Fruit fly (Drosophila melanogaster) whole organism, embryonic: ENCODE results near the gene CG33654.

Experiments used
- Adf1 ChIP-seq: fragments of 200-800 bp; sonication (Bioruptor generic); IDR thresholded peaks from 2 replicates; pipeline ENCODE4 v1.3.6; 2022; ENCODE audit warnings: missing biosample characterization, missing genetic modification characterization
- Asciz ChIP-seq: fragments of 200-800 bp; sonication (Bioruptor generic); optimal IDR thresholded peaks from 2 replicates; lab custom pipeline; 2017; ENCODE audit warnings: missing biosample characterization, mild to moderate bottlenecking, missing genetic modification characterization, missing genetic modification reagents
- Atf-2 ChIP-seq: fragments of 200-800 bp; sonication (Bioruptor generic); optimal IDR thresholded peaks from 2 replicates; lab custom pipeline; 2016; ENCODE audit warnings: missing biosample characterization, missing genetic modification characterization
- Atf6 ChIP-seq: fragments of 200-800 bp; sonication (Bioruptor generic); IDR thresholded peaks from 2 replicates; pipeline ENCODE4 v1.3.6; 2022; ENCODE audit warnings: missing biosample characterization, missing genetic modification characterization
- Awh ChIP-seq: fragments of 200-800 bp; sonication (Bioruptor generic); IDR thresholded peaks from 2 replicates; pipeline ENCODE4, ENCODE4 v1.3.6; 2022; ENCODE audit warnings: missing biosample characterization, missing genetic modification characterization
- Bdp1 ChIP-seq: fragments of 200-800 bp; sonication (Bioruptor generic); optimal IDR thresholded peaks from 3 replicates; lab custom pipeline; 2016; ENCODE audit warnings: missing biosample characterization, missing genetic modification characterization
- CG11398 ChIP-seq: fragments of 200-800 bp; sonication (Bioruptor generic); optimal IDR thresholded peaks from 2 replicates; lab custom pipeline; 2016; ENCODE audit warnings: missing biosample characterization, missing genetic modification characterization
- CG12155 ChIP-seq: fragments of 200-800 bp; sonication (Bioruptor generic); optimal IDR thresholded peaks from 3 replicates; lab custom pipeline; 2016; ENCODE audit warnings: missing biosample characterization, missing genetic modification characterization
- CG15011 ChIP-seq: fragments of 200-800 bp; sonication (Bioruptor generic); optimal IDR thresholded peaks from 3 replicates; lab custom pipeline; 2018; ENCODE audit warnings: missing biosample characterization, mild to moderate bottlenecking, missing genetic modification characterization
- CG34422 ChIP-seq: fragments of 200-800 bp; sonication (Bioruptor generic); IDR thresholded peaks from 3 replicates; pipeline ENCODE4 v1.3.6; 2022; ENCODE audit warnings: missing biosample characterization, missing genetic modification characterization
- CG6272 ChIP-seq: fragments of 200-800 bp; sonication (Bioruptor generic); IDR thresholded peaks from 2 replicates; pipeline ENCODE4 v1.3.6; 2022; ENCODE audit warnings: missing biosample characterization, missing genetic modification characterization
- CG6765 ChIP-seq: fragments of 200-800 bp; sonication (Bioruptor generic); optimal IDR thresholded peaks from 3 replicates; lab custom pipeline; 2017; ENCODE audit warnings: missing biosample characterization, mild to moderate bottlenecking, missing genetic modification characterization
- CG7786 ChIP-seq: fragments of 200-800 bp; sonication (Bioruptor generic); optimal IDR thresholded peaks from 2 replicates; lab custom pipeline; 2016; ENCODE audit warnings: missing biosample characterization, missing genetic modification characterization
- CG7987 ChIP-seq: fragments of 200-800 bp; sonication (Bioruptor generic); optimal IDR thresholded peaks from 2 replicates; lab custom pipeline; 2018; ENCODE audit warnings: missing biosample characterization, mild to moderate bottlenecking, missing genetic modification characterization, moderate library complexity
- CG9817 ChIP-seq: fragments of 200-800 bp; sonication (Bioruptor generic); optimal IDR thresholded peaks from 2 replicates; lab custom pipeline; 2018; ENCODE audit warnings: missing biosample characterization, mild to moderate bottlenecking, missing genetic modification characterization, moderate library complexity
- Dek ChIP-seq: fragments of 200-800 bp; sonication (Bioruptor generic); optimal IDR thresholded peaks from 3 replicates; lab custom pipeline; 2019; ENCODE audit warnings: missing biosample characterization, mild to moderate bottlenecking, missing genetic modification characterization, moderate library complexity
- Dfd ChIP-seq, 2 experiments: fragments of >200 bp; optimal IDR thresholded peaks; 2 replicates each; lab custom pipeline; 2017; ENCODE audit warnings: missing biosample characterization in 2 of 2, missing genetic modification characterization in 2 of 2
- Dip2 ChIP-seq: fragments of 200-800 bp; sonication (Bioruptor generic); IDR thresholded peaks from 2 replicates; pipeline ENCODE4 v1.3.6; 2022; ENCODE audit warnings: missing biosample characterization, missing genetic modification characterization
- E2f1 ChIP-seq: fragments of 200-800 bp; sonication (Bioruptor generic); IDR thresholded peaks from 2 replicates; pipeline ENCODE4 v1.3.6; 2022; ENCODE audit warnings: missing biosample characterization, missing genetic modification characterization
- Hr51 ChIP-seq, 2 experiments: fragments of 200-800 bp; sonication (Bioruptor generic); optimal IDR thresholded peaks; 2 replicates in 1 of 2; 3 replicates in 1 of 2; lab custom pipeline; 2016 to 2018; ENCODE audit warnings: missing biosample characterization in 2 of 2, missing genetic modification characterization in 2 of 2, mild to moderate bottlenecking in 1 of 2, moderate library complexity in 1 of 2
- Nf-YC ChIP-seq: fragments of 200-800 bp; optimal IDR thresholded peaks from 3 replicates; lab custom pipeline; 2019; ENCODE audit warnings: missing biosample characterization, mild to moderate bottlenecking, missing genetic modification characterization, moderate library complexity
- Optix ChIP-seq: fragments of 200-800 bp; sonication (Bioruptor generic); IDR thresholded peaks from 3 replicates; pipeline ENCODE4 v1.3.6; 2022; ENCODE audit warnings: missing biosample characterization, missing genetic modification characterization
- Ptx1 ChIP-seq: fragments of 200-800 bp; sonication (Bioruptor generic); IDR thresholded peaks from 2 replicates; pipeline ENCODE4 v1.3.6; 2022; ENCODE audit warnings: missing biosample characterization, missing genetic modification characterization
- Sox100B ChIP-seq: fragments of 200-800 bp; sonication (Bioruptor generic); optimal IDR thresholded peaks from 3 replicates; lab custom pipeline; 2018; ENCODE audit warnings: missing biosample characterization, mild to moderate bottlenecking, missing genetic modification characterization
- dm ChIP-seq: fragments of 200-800 bp; sonication (Bioruptor generic); optimal IDR thresholded peaks from 3 replicates; lab custom pipeline; 2016; ENCODE audit warnings: missing biosample characterization, missing genetic modification characterization
- dpn ChIP-seq, 2 experiments: fragments of 200-800 bp; sonication (Bioruptor generic); optimal IDR thresholded peaks; 3 replicates each; lab custom pipeline; 2016; ENCODE audit warnings: missing biosample characterization in 2 of 2, missing genetic modification characterization in 2 of 2
- dysf ChIP-seq: fragments of 200-800 bp; sonication (Bioruptor generic); IDR thresholded peaks from 3 replicates; pipeline ENCODE4 v1.3.6; 2022; ENCODE audit warnings: missing biosample characterization, missing genetic modification characterization
- gcm2 ChIP-seq: fragments of 200-800 bp; sonication (Bioruptor generic); optimal IDR thresholded peaks from 2 replicates; lab custom pipeline; 2016; ENCODE audit warnings: missing biosample characterization, missing genetic modification characterization
- gem ChIP-seq: fragments of 200-800 bp; sonication (Bioruptor generic); optimal IDR thresholded peaks from 2 replicates; lab custom pipeline; 2019; ENCODE audit warnings: missing biosample characterization, mild to moderate bottlenecking, missing genetic modification characterization, moderate library complexity
- grau ChIP-seq: fragments of 200-800 bp; optimal IDR thresholded peaks from 3 replicates; lab custom pipeline; 2019; ENCODE audit warnings: missing biosample characterization, mild to moderate bottlenecking, missing genetic modification characterization, moderate library complexity
- jumu ChIP-seq: fragments of 200-800 bp; sonication (Bioruptor generic); optimal IDR thresholded peaks from 3 replicates; lab custom pipeline; 2016; ENCODE audit warnings: missing biosample characterization, missing genetic modification characterization
- ken ChIP-seq: fragments of 200-800 bp; sonication (Bioruptor generic); IDR thresholded peaks from 3 replicates; pipeline ENCODE4 v1.3.6; 2022; ENCODE audit warnings: missing biosample characterization, missing genetic modification characterization
- klu ChIP-seq: fragments of 200-800 bp; sonication (Bioruptor generic); IDR thresholded peaks from 2 replicates; pipeline ENCODE4 v1.3.6; 2022; ENCODE audit warnings: missing biosample characterization, missing genetic modification characterization
- lola ChIP-seq, 3 experiments: fragments of >200 bp in 2 of 3; fragments of 200-800 bp in 1 of 3; sonication (Bioruptor generic) in 1 of 3; optimal IDR thresholded peaks; 2 replicates each; lab custom pipeline; 2017 to 2019; ENCODE audit warnings: missing biosample characterization in 3 of 3, missing genetic modification characterization in 3 of 3, mild to moderate bottlenecking in 1 of 3, moderate library complexity in 1 of 3
- odd ChIP-seq: fragments of 200-800 bp; sonication (Bioruptor generic); optimal IDR thresholded peaks from 2 replicates; lab custom pipeline; 2017; ENCODE audit warnings: missing biosample characterization, mild to moderate bottlenecking, missing genetic modification characterization
- sens ChIP-seq: fragments of 200-800 bp; sonication (Bioruptor generic); peaks from one replicate; lab custom pipeline; 2016; ENCODE audit warnings: missing biosample characterization, missing genetic modification characterization
- shn ChIP-seq: fragments of 200-800 bp; sonication (Bioruptor generic); optimal IDR thresholded peaks from 3 replicates; lab custom pipeline; 2016; ENCODE audit warnings: missing biosample characterization, missing genetic modification characterization
- trem ChIP-seq: fragments of 200-800 bp; optimal IDR thresholded peaks from 3 replicates; lab custom pipeline; 2019; ENCODE audit warnings: missing biosample characterization, mild to moderate bottlenecking, missing genetic modification characterization, moderate library complexity
- wek ChIP-seq: fragments of 200-800 bp; sonication (Bioruptor generic); optimal IDR thresholded peaks from 3 replicates; lab custom pipeline; 2018; ENCODE audit warnings: missing biosample characterization, mild to moderate bottlenecking, missing genetic modification characterization, moderate library complexity

The CG33654 gene

dm6 chr3R:9555334-9555974, 27.6 kb downstream of the CG33654 start, which contains the start of the genes CG9386 and BckdhA (continued):
- peak; percentile 47; the same call in 1 of the 2 replicates for TF ChIP-seq Ptx1
- peak; percentile 62 for TF ChIP-seq Nf-YC (tag; lab: Kevin White, UChicago)
- peak; percentile 48 for TF ChIP-seq odd (GFP tag; lab: Kevin White, UChicago)
- no peak for TF ChIP-seq Dip2 (GFP tag; lab: Robert Waterston, UW)
- no peak for TF ChIP-seq gcm2 (GFP tag; lab: Kevin White, UChicago)
- peak; percentile 62 for TF ChIP-seq Dek (tag; lab: Kevin White, UChicago)
- TF ChIP-seq ken, result no peak
- no peak for TF ChIP-seq Atf6 (GFP tag; lab: Robert Waterston, UW)
- TF ChIP-seq CG9817 (tag; lab: Kevin White, UChicago), result peak; percentile 63
- TF ChIP-seq CG6272 (GFP tag; lab: Robert Waterston, UW), result peak; percentile 37; the same call in 1 of the 2 replicates
- peak; percentile 27 for TF ChIP-seq CG6765 (GFP tag; lab: Kevin White, UChicago)
- TF ChIP-seq Dfd (GFP tag; optimal IDR thresholded peaks at IDR 0.05; lab: Kevin White, UChicago), result no peak
- peak in 1 of 2 experiments; percentile 19 for TF ChIP-seq Hr51 (GFP tag; optimal IDR thresholded peaks at IDR 0.05; lab: Kevin White, UChicago)
- peak; percentile 56 for TF ChIP-seq grau (tag; lab: Kevin White, UChicago)
- peak in 1 of 3 experiments; percentile 48 for TF ChIP-seq lola (GFP tag; optimal IDR thresholded peaks at IDR 0.05; lab: Kevin White, UChicago)
- TF ChIP-seq CG34422 (GFP tag; lab: Robert Waterston, UW), result no peak
- no peak for TF ChIP-seq Optix (GFP tag; lab: Robert Waterston, UW)
- TF ChIP-seq dpn (GFP tag; optimal IDR thresholded peaks at IDR 0.05; lab: Kevin White, UChicago), result peak; percentile 59 to 64
- no peak for TF ChIP-seq Awh (GFP tag; lab: Robert Waterston, UW)
- TF ChIP-seq CG11398, result no peak
- peak; percentile 52 for TF ChIP-seq trem (tag; lab: Kevin White, UChicago)
- no peak for TF ChIP-seq klu (GFP tag; lab: Robert Waterston, UW)
- TF ChIP-seq E2f1 (GFP tag; lab: Robert Waterston, UW), result no peak
- TF ChIP-seq CG12155 (GFP tag; lab: Kevin White, UChicago), result peak; percentile 50
- peak; percentile 16 for TF ChIP-seq CG7786 (GFP tag; lab: Kevin White, UChicago)
- TF ChIP-seq Bdp1 (GFP tag; lab: Kevin White, UChicago), result peak; percentile 23
- no peak for TF ChIP-seq CG7987 (GFP tag; lab: Kevin White, UChicago)
- TF ChIP-seq jumu (GFP tag; lab: Kevin White, UChicago), result peak; percentile 30
- peak; percentile 13 for TF ChIP-seq Atf-2 (GFP tag; lab: Kevin White, UChicago)
- TF ChIP-seq Asciz (GFP tag; lab: Kevin White, UChicago), result no peak
- TF ChIP-seq wek (GFP tag; lab: Kevin White, UChicago), result no peak
- no peak for TF ChIP-seq Adf1 (GFP tag; lab: Robert Waterston, UW)
- no peak for TF ChIP-seq Sox100B (GFP tag; lab: Kevin White, UChicago)
- peak; percentile 71 for TF ChIP-seq sens (GFP tag; lab: Kevin White, UChicago)
- TF ChIP-seq shn (GFP tag; lab: Kevin White, UChicago), result peak; percentile 42
- TF ChIP-seq dm (GFP tag; lab: Kevin White, UChicago), result peak; percentile 61
- 0 out of 3 replicates have a peak, but pooled peaks have one; percentile 32 for TF ChIP-seq dysf (GFP tag; lab: Robert Waterston, UW)
- peak; percentile 66 for TF ChIP-seq gem (tag; lab: Kevin White, UChicago)
- TF ChIP-seq CG15011 (GFP tag; lab: Kevin White, UChicago), result no peak
